Worm (Caenorhabditis elegans): ENCODE data around the gene F23F12.13.

Gene F23F12.13

ce11 chrIII:6498176-6498575 is 2.7 kb downstream of the F23F12.13 start, which contains the start of gene sdz-15:
Gene sdz-15 (plus strand): TSS chrIII:6498476.
- TF ChIP-seq zip-8 (tag; optimal IDR thresholded peaks at IDR 0.05) (no peak), blmp-1 (tag; optimal IDR thresholded peaks at IDR 0.05) (no peak), lin-32 (GFP tag; optimal IDR thresholded peaks at IDR 0.05) (no peak), ham-2 (GFP tag; optimal IDR thresholded peaks at IDR 0.05) (no peak), flh-1 (GFP tag; optimal IDR thresholded peaks at IDR 0.05) (no peak), ceh-43 (GFP tag; optimal IDR thresholded peaks at IDR 0.05) (no peak), nhr-12 (tag; optimal IDR thresholded peaks at IDR 0.05) (no peak), tbx-8 (GFP tag; optimal IDR thresholded peaks at IDR 0.05) (no peak), elt-3 (tag; optimal IDR thresholded peaks at IDR 0.05) (no peak), bed-3 (GFP tag; optimal IDR thresholded peaks at IDR 0.05) (no peak), lsy-2 (tag; optimal IDR thresholded peaks at IDR 0.05) (no peak), nhr-28 (tag; optimal IDR thresholded peaks at IDR 0.05) (no peak), ztf-11 (tag; optimal IDR thresholded peaks at IDR 0.05) (no peak), lin-13 (tag; optimal IDR thresholded peaks at IDR 0.05) (no peak), unc-120 (tag; optimal IDR thresholded peaks at IDR 0.05; ENCODE audit: poor library complexity, severe bottlenecking) (no peak), nhr-237 (tag; optimal IDR thresholded peaks at IDR 0.05) (no peak), pha-4 (tag; optimal IDR thresholded peaks at IDR 0.05) (no peak), cnd-1 (tag; optimal IDR thresholded peaks at IDR 0.05) (no peak), nhr-76 (tag; optimal IDR thresholded peaks at IDR 0.05) (no peak)

- TF ChIP-seq sem-2 (GFP tag; optimal IDR thresholded peaks at IDR 0.05): no peak
- TF ChIP-seq elt-1 (tag; optimal IDR thresholded peaks at IDR 0.05; ENCODE audit: borderline replicate concordance, insufficient read depth): no peak
- no peak for TF ChIP-seq ceh-43 (GFP tag; optimal IDR thresholded peaks at IDR 0.05)
- TF ChIP-seq drap-1 (GFP tag; optimal IDR thresholded peaks at IDR 0.05): no peak
- no peak for TF ChIP-seq unc-120 (tag; optimal IDR thresholded peaks at IDR 0.05; ENCODE audit: poor library complexity, severe bottlenecking)
- TF ChIP-seq lin-13 (tag; optimal IDR thresholded peaks at IDR 0.05): no peak
- no peak for TF ChIP-seq mls-2 (tag; optimal IDR thresholded peaks at IDR 0.05)
- TF ChIP-seq blmp-1 (tag; optimal IDR thresholded peaks at IDR 0.05): no peak
- TF ChIP-seq lsy-2 (tag; optimal IDR thresholded peaks at IDR 0.05): no peak
- no peak for TF ChIP-seq nhr-28 (tag; optimal IDR thresholded peaks at IDR 0.05)
- TF ChIP-seq ham-2 (GFP tag; optimal IDR thresholded peaks at IDR 0.05): no peak
- TF ChIP-seq flh-1 (GFP tag; optimal IDR thresholded peaks at IDR 0.05): no peak
- no peak for TF ChIP-seq ztf-11 (tag; optimal IDR thresholded peaks at IDR 0.05)
- no peak for TF ChIP-seq cnd-1 (tag; optimal IDR thresholded peaks at IDR 0.05)
- no peak for TF ChIP-seq elt-3 (tag; optimal IDR thresholded peaks at IDR 0.05)
- no peak for TF ChIP-seq snpc-4 (tag; optimal IDR thresholded peaks at IDR 0.05)
- TF ChIP-seq lin-32 (GFP tag; optimal IDR thresholded peaks at IDR 0.05): no peak
- no peak for TF ChIP-seq nhr-237 (tag; optimal IDR thresholded peaks at IDR 0.05)
- no peak for TF ChIP-seq unc-62 (GFP tag; optimal IDR thresholded peaks at IDR 0.05)
- no peak for TF ChIP-seq sptf-1 (tag; optimal IDR thresholded peaks at IDR 0.05)
Observed at ce11 chrIII:6499102-6499501, 3.6 kb downstream of the F23F12.13 start.

ce11 chrIII:6500032-6500564 is 4.6 kb downstream of the F23F12.13 start, which contains the start of gene F23F12.3:
Gene F23F12.3 (plus strand): TSS chrIII:6500514.
- TF ChIP-seq nhr-2 (tag; optimal IDR thresholded peaks at IDR 0.05) (no peak), ceh-43 (GFP tag; optimal IDR thresholded peaks at IDR 0.05) (no peak), ces-1 (GFP tag; optimal IDR thresholded peaks at IDR 0.05) (no peak), nhr-12 (tag; optimal IDR thresholded peaks at IDR 0.05) (no peak), unc-62 (GFP tag; optimal IDR thresholded peaks at IDR 0.05) (no peak), nhr-237 (tag; optimal IDR thresholded peaks at IDR 0.05) (no peak), mep-1 (tag; optimal IDR thresholded peaks at IDR 0.05) (no peak), blmp-1 (tag; optimal IDR thresholded peaks at IDR 0.05) (no peak), cnd-1 (tag; optimal IDR thresholded peaks at IDR 0.05) (no peak), zip-8 (tag; optimal IDR thresholded peaks at IDR 0.05) (no peak), ceh-39 (tag; optimal IDR thresholded peaks at IDR 0.05) (no peak), nhr-28 (tag; optimal IDR thresholded peaks at IDR 0.05) (no peak), unc-39 (tag; optimal IDR thresholded peaks at IDR 0.05) (no peak)

- TF ChIP-seq unc-39 (tag; optimal IDR thresholded peaks at IDR 0.05) (no peak), mep-1 (tag; optimal IDR thresholded peaks at IDR 0.05) (no peak), lsy-2 (tag; optimal IDR thresholded peaks at IDR 0.05) (no peak), mab-5 (tag; optimal IDR thresholded peaks at IDR 0.05) (no peak), nhr-237 (tag; optimal IDR thresholded peaks at IDR 0.05) (no peak), ceh-39 (tag; optimal IDR thresholded peaks at IDR 0.05) (no peak), lin-13 (tag; optimal IDR thresholded peaks at IDR 0.05) (no peak), lin-32 (GFP tag; optimal IDR thresholded peaks at IDR 0.05) (no peak), ces-1 (GFP tag; optimal IDR thresholded peaks at IDR 0.05) (no peak), nhr-76 (tag; optimal IDR thresholded peaks at IDR 0.05) (no peak), unc-120 (tag; optimal IDR thresholded peaks at IDR 0.05; ENCODE audit: poor library complexity, severe bottlenecking) (no peak), snpc-4 (tag; optimal IDR thresholded peaks at IDR 0.05) (no peak), zip-8 (tag; optimal IDR thresholded peaks at IDR 0.05) (no peak), sem-2 (GFP tag; optimal IDR thresholded peaks at IDR 0.05) (no peak), bed-3 (GFP tag; optimal IDR thresholded peaks at IDR 0.05) (no peak), nhr-12 (tag; optimal IDR thresholded peaks at IDR 0.05) (no peak)
Observed at ce11 chrIII:6507832-6508231, 12.4 kb downstream of the F23F12.13 start, which contains the start of gene F23F12.12. Gene F23F12.12 (plus strand): TSS chrIII:6508132.
